Fruit fly (Drosophila melanogaster) whole organism, pupa: ENCODE measurements around the gene CG5592.

Experiments
- CG10348 ChIP-seq: fragments of 200-800 bp; sonication (Bioruptor generic); IDR thresholded peaks from 2 replicates; pipeline ENCODE4 v1.3.6; 2022; ENCODE audit warnings: missing biosample characterization, missing genetic modification characterization
- CG12605 ChIP-seq: fragments of 200-800 bp; sonication (Bioruptor generic); IDR thresholded peaks from 2 replicates; pipeline ENCODE4 v1.3.6; 2022; ENCODE audit warnings: missing biosample characterization, missing genetic modification characterization
- CG13204 ChIP-seq: fragments of 200-800 bp; sonication (Bioruptor generic); optimal IDR thresholded peaks from 2 replicates; lab custom pipeline; 2018; ENCODE audit warnings: missing biosample characterization, mild to moderate bottlenecking, missing genetic modification characterization, moderate library complexity
- CG14655 ChIP-seq: fragments of 200-800 bp; sonication (Bioruptor generic); optimal IDR thresholded peaks from 3 replicates; lab custom pipeline; 2017; ENCODE audit warnings: mild to moderate bottlenecking, missing biosample characterization, missing genetic modification reagents, missing genetic modification characterization
- CG15710 ChIP-seq: fragments of 200-800 bp; sonication (Bioruptor generic); optimal IDR thresholded peaks from 2 replicates; lab custom pipeline; 2018; ENCODE audit warnings: missing biosample characterization, mild to moderate bottlenecking, missing genetic modification characterization, moderate library complexity
- CG17806 ChIP-seq: fragments of 200-800 bp; sonication (Bioruptor generic); optimal IDR thresholded peaks from 2 replicates; lab custom pipeline; 2018; ENCODE audit warnings: missing biosample characterization, mild to moderate bottlenecking, missing genetic modification characterization, moderate library complexity
- CG32121 ChIP-seq: fragments of 200-800 bp; sonication (Bioruptor generic); IDR thresholded peaks from 2 replicates; pipeline ENCODE4 v1.3.6; 2022; ENCODE audit warnings: missing biosample characterization, missing genetic modification characterization
- CG34367 ChIP-seq: fragments of 200-800 bp; sonication (Bioruptor generic); optimal IDR thresholded peaks from 2 replicates; lab custom pipeline; 2018; ENCODE audit warnings: missing biosample characterization, mild to moderate bottlenecking, missing genetic modification characterization
- CG4496 ChIP-seq: fragments of 200-800 bp; sonication (Bioruptor generic); IDR thresholded peaks from 3 replicates; pipeline ENCODE4 v1.3.6; 2022; ENCODE audit warnings: missing biosample characterization, missing genetic modification characterization
- CG8159 ChIP-seq: fragments of 200-800 bp; sonication (Bioruptor generic); optimal IDR thresholded peaks from 3 replicates; lab custom pipeline; 2018; ENCODE audit warnings: missing biosample characterization, mild to moderate bottlenecking, missing genetic modification characterization, moderate library complexity
- CG8301 ChIP-seq: fragments of 200-800 bp; sonication (Bioruptor generic); optimal IDR thresholded peaks from 2 replicates; lab custom pipeline; 2018; ENCODE audit warnings: missing biosample characterization, mild to moderate bottlenecking, missing genetic modification characterization
- CG9948 ChIP-seq: fragments of 200-800 bp; sonication (Bioruptor generic); optimal IDR thresholded peaks from 2 replicates; lab custom pipeline; 2018; ENCODE audit warnings: missing biosample characterization, mild to moderate bottlenecking, missing genetic modification characterization, moderate library complexity
- D1 ChIP-seq: fragments of 200-800 bp; sonication (Bioruptor generic); optimal IDR thresholded peaks from 2 replicates; lab custom pipeline; 2018; ENCODE audit warnings: missing biosample characterization, mild to moderate bottlenecking, missing genetic modification characterization, moderate library complexity
- EcR ChIP-seq: fragments of 200-800 bp; sonication (Bioruptor generic); optimal IDR thresholded peaks from 3 replicates; lab custom pipeline; 2019; ENCODE audit warnings: missing biosample characterization, missing genetic modification characterization, mild to moderate bottlenecking, moderate library complexity, missing genetic modification reagents
- Ets98B ChIP-seq: fragments of 200-800 bp; sonication (Bioruptor generic); IDR thresholded peaks from 2 replicates; pipeline ENCODE4 v1.3.6; 2022; ENCODE audit warnings: missing biosample characterization, missing genetic modification characterization
- Pif1A ChIP-seq: fragments of 200-800 bp; sonication (Bioruptor generic); optimal IDR thresholded peaks from 3 replicates; lab custom pipeline; 2016; ENCODE audit warnings: missing biosample characterization, missing genetic modification characterization
- Pif1B ChIP-seq: fragments of 200-800 bp; sonication (Bioruptor generic); optimal IDR thresholded peaks from 3 replicates; lab custom pipeline; 2016; ENCODE audit warnings: missing biosample characterization, missing genetic modification characterization
- Snoo ChIP-seq: fragments of 200-800 bp; sonication (Bioruptor generic); optimal IDR thresholded peaks from 3 replicates; lab custom pipeline; 2017; ENCODE audit warnings: missing biosample characterization, mild to moderate bottlenecking, missing genetic modification characterization, inconsistent platforms
- fd96Ca ChIP-seq: fragments of 200-800 bp; sonication (Bioruptor generic); IDR thresholded peaks from 3 replicates; pipeline ENCODE4 v1.3.6; 2022; ENCODE audit warnings: missing biosample characterization, missing genetic modification characterization
- gl ChIP-seq: fragments of 200-800 bp; sonication (Bioruptor generic); optimal IDR thresholded peaks from 2 replicates; lab custom pipeline; 2018; ENCODE audit warnings: missing biosample characterization, mild to moderate bottlenecking, missing genetic modification characterization
- rn ChIP-seq: fragments of 200-800 bp; sonication (Bioruptor generic); IDR thresholded peaks from 2 replicates; pipeline ENCODE4 v1.3.6; 2022; ENCODE audit warnings: missing biosample characterization, missing genetic modification characterization

Gene CG5592

dm6 chr3L:5940431-5940830, 43.0 kb downstream of the CG5592 start:
- TF ChIP-seq gl (tag; lab: Kevin White, UChicago), result no peak
- no peak for TF ChIP-seq Pif1A
- TF ChIP-seq CG8301, result peak; percentile 11
- no peak for TF ChIP-seq CG12605 (GFP tag; lab: Robert Waterston, UW)
- no peak for TF ChIP-seq CG34367
- TF ChIP-seq CG10348, result no peak
- TF ChIP-seq CG4496 (GFP tag; lab: Robert Waterston, UW), result 0 out of 3 replicates have a peak, but pooled peaks have one; percentile 15
- TF ChIP-seq rn (GFP tag; lab: Robert Waterston, UW), result no peak
- TF ChIP-seq fd96Ca (GFP tag; lab: Robert Waterston, UW), result no peak
- no peak for TF ChIP-seq CG13204 (GFP tag; lab: Kevin White, UChicago)
- TF ChIP-seq Pif1B (GFP tag; lab: Kevin White, UChicago), result no peak
- TF ChIP-seq CG9948 (tag; lab: Kevin White, UChicago), result peak; percentile 21
- TF ChIP-seq CG32121, result 0 out of 2 replicates have a peak, but pooled peaks have one; percentile 18
- TF ChIP-seq D1, result no peak
- 0 out of 2 replicates have a peak, but pooled peaks have one; percentile 19 for TF ChIP-seq Ets98B
- no peak for TF ChIP-seq CG8159 (tag; lab: Kevin White, UChicago)
- TF ChIP-seq CG14655, result peak; percentile 33
- TF ChIP-seq CG15710, result no peak
- TF ChIP-seq Snoo (tag; lab: Kevin White, UChicago), result no peak
- TF ChIP-seq CG17806 (tag; lab: Kevin White, UChicago), result no peak
- no peak for TF ChIP-seq EcR (GFP tag; lab: Kevin White, UChicago)

DNA sequence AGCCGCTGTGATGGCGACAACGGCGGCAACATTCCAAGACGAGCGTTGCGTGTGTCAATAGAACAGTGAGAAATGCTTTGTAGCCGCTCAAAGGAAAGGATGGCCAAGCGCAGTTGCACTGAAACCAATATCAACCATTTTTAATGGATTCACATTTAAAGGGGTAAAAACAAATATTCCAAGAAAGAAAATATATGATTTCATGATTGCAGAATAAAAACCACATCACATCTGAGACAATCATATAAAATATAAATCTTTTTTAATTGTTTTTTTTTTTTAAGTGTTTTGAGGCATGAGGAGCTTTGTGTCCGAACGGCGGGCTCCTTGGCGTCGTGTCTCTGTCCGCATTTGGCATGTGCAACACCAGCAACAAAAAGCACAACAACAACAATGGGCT, 43.6 kb downstream of the CG5592 start:
- peak; percentile 22 for TF ChIP-seq CG8301
- no peak for TF ChIP-seq EcR (GFP tag; lab: Kevin White, UChicago)
- no peak for TF ChIP-seq D1
- TF ChIP-seq fd96Ca (GFP tag; lab: Robert Waterston, UW), result no peak
- TF ChIP-seq CG4496 (GFP tag; lab: Robert Waterston, UW), result peak; percentile 52; the same call in 2 of the 3 replicates
- peak; percentile 49 for TF ChIP-seq CG14655
- TF ChIP-seq Ets98B, result no peak; the same call in 1 of the 2 replicates
- no peak for TF ChIP-seq rn (GFP tag; lab: Robert Waterston, UW)
- no peak for TF ChIP-seq CG10348
- no peak for TF ChIP-seq CG32121
- TF ChIP-seq CG13204 (GFP tag; lab: Kevin White, UChicago), result no peak
- TF ChIP-seq CG9948 (tag; lab: Kevin White, UChicago), result peak; percentile 57
- peak; percentile 16 for TF ChIP-seq Pif1A
- TF ChIP-seq Snoo (tag; lab: Kevin White, UChicago), result no peak
- peak; percentile 41 for TF ChIP-seq CG15710
- TF ChIP-seq gl (tag; lab: Kevin White, UChicago), result no peak
- TF ChIP-seq CG8159 (tag; lab: Kevin White, UChicago), result peak; percentile 61
- TF ChIP-seq CG17806 (tag; lab: Kevin White, UChicago), result peak; percentile 56
- TF ChIP-seq Pif1B (GFP tag; lab: Kevin White, UChicago), result peak; percentile 23
- peak; percentile 39; the same call in 1 of the 2 replicates for TF ChIP-seq CG12605 (GFP tag; lab: Robert Waterston, UW)
- TF ChIP-seq CG34367, result peak; percentile 20

DNA sequence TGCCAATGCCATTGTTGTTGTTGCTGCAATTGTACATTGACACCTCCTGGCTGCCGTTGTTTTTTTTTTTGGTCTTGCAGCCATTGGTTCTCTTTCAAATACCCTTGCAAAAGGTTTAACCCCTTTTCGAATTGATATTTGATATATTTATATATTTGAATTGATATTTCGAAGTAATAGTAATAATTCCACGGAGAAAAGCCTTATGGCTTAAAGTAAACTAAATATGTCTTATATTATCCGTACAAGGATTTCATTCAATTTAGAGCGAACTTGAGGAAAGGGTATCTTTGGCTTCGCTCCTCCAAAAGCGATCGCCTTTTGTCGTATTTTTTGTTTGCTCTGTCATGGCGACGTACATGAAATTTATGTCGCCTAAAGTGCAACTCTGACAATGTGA, 44.1 kb downstream of the CG5592 start:
- TF ChIP-seq CG17806 (tag; lab: Kevin White, UChicago) (peak; percentile 65), Snoo (tag; lab: Kevin White, UChicago) (no peak), Pif1B (GFP tag; lab: Kevin White, UChicago) (peak; percentile 13), fd96Ca (GFP tag; lab: Robert Waterston, UW) (peak; percentile 39; the same call in 1 of the 3 replicates), CG9948 (tag; lab: Kevin White, UChicago) (peak; percentile 43), rn (GFP tag; lab: Robert Waterston, UW) (no peak), CG10348 (no peak), CG13204 (GFP tag; lab: Kevin White, UChicago) (no peak), Pif1A (peak; percentile 33), D1 (no peak), gl (tag; lab: Kevin White, UChicago) (no peak), CG14655 (peak; percentile 27), CG4496 (GFP tag; lab: Robert Waterston, UW) (peak; percentile 43; the same call in 1 of the 3 replicates), CG34367 (peak; percentile 29), CG12605 (GFP tag; lab: Robert Waterston, UW) (peak; percentile 8; the same call in 1 of the 2 replicates), CG32121 (no peak), CG8301 (no peak), EcR (GFP tag; lab: Kevin White, UChicago) (peak; percentile 9), CG15710 (peak; percentile 66), CG8159 (tag; lab: Kevin White, UChicago) (peak; percentile 43), Ets98B (0 out of 2 replicates have a peak, but pooled peaks have one; percentile 5)

DNA sequence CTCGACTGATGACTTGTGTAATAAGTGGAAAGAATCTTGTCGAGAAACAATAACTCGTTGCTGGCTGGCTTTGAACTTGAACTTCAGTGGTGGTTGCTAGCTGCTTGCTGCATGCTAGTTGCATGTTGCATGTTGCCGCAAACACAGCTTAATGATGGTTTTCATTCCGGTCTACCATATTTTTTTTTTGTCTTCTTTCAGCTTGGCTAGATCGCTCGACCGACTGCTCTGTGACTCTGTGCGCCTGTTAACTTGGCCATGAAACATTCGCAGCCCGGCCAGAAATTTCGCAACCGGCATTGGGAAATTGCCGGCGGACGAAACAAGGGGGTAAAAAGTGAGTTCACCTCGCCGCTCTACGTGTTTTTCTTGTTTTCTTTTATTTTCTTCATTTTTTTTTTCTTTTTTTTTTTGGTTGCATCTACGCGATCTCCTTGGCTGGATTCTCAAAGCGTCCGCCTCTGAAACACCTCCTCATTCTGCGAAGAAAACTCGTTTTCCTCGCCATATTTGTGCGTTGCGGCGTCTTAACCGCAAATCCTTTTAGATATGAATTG, 46.0 kb downstream of the CG5592 start:
- TF ChIP-seq CG13204 (GFP tag; lab: Kevin White, UChicago) (peak; percentile 75), CG12605 (GFP tag; lab: Robert Waterston, UW) (no peak; the same call in none of the 2 replicates), CG9948 (tag; lab: Kevin White, UChicago) (peak; percentile 16), CG8159 (tag; lab: Kevin White, UChicago) (peak; percentile 41), D1 (no peak), gl (tag; lab: Kevin White, UChicago) (peak; percentile 51), Pif1B (GFP tag; lab: Kevin White, UChicago) (peak; percentile 54), fd96Ca (GFP tag; lab: Robert Waterston, UW) (peak; percentile 34; the same call in 1 of the 3 replicates), CG4496 (GFP tag; lab: Robert Waterston, UW) (peak; percentile 61; the same call in 1 of the 3 replicates), CG8301 (peak; percentile 39), rn (GFP tag; lab: Robert Waterston, UW) (no peak), CG10348 (no peak), EcR (GFP tag; lab: Kevin White, UChicago) (peak; percentile 71), Snoo (tag; lab: Kevin White, UChicago) (no peak), CG32121 (no peak), CG17806 (tag; lab: Kevin White, UChicago) (peak; percentile 20), CG15710 (peak; percentile 14), CG34367 (peak; percentile 13), CG14655 (peak; percentile 46), Ets98B (no peak), Pif1A (peak; percentile 70)

dm6 chr3L:5945571-5945970, 48.1 kb downstream of the CG5592 start:
- peak; percentile 53; the same call in 1 of the 2 replicates for TF ChIP-seq Ets98B
- TF ChIP-seq fd96Ca (GFP tag; lab: Robert Waterston, UW), result no peak
- no peak for TF ChIP-seq Pif1B (GFP tag; lab: Kevin White, UChicago)
- TF ChIP-seq CG8159 (tag; lab: Kevin White, UChicago), result peak; percentile 70
- TF ChIP-seq CG10348, result no peak
- no peak for TF ChIP-seq gl (tag; lab: Kevin White, UChicago)
- no peak for TF ChIP-seq D1
- no peak for TF ChIP-seq Pif1A
- TF ChIP-seq CG13204 (GFP tag; lab: Kevin White, UChicago), result no peak
- no peak for TF ChIP-seq rn (GFP tag; lab: Robert Waterston, UW)
- peak; percentile 15 for TF ChIP-seq CG34367
- TF ChIP-seq CG8301, result peak; percentile 66
- no peak for TF ChIP-seq Snoo (tag; lab: Kevin White, UChicago)
- TF ChIP-seq CG15710, result peak; percentile 56
- 0 out of 3 replicates have a peak, but pooled peaks have one; percentile 38 for TF ChIP-seq CG4496 (GFP tag; lab: Robert Waterston, UW)
- TF ChIP-seq CG32121, result peak; percentile 53; the same call in 1 of the 2 replicates
- peak; percentile 22; the same call in 1 of the 2 replicates for TF ChIP-seq CG12605 (GFP tag; lab: Robert Waterston, UW)
- TF ChIP-seq EcR (GFP tag; lab: Kevin White, UChicago), result no peak
- peak; percentile 52 for TF ChIP-seq CG9948 (tag; lab: Kevin White, UChicago)
- TF ChIP-seq CG14655, result peak; percentile 78
- peak; percentile 61 for TF ChIP-seq CG17806 (tag; lab: Kevin White, UChicago)
